Worm (Caenorhabditis elegans) whole organism, L2 larva: ENCODE data around the gene C01G10.14.
A peak's percentile ranks its signal among the peaks of the same experiment; 100 is the strongest.

Source experiments
- C34F6.9 ChIP-seq: fragments of 150-350 bp; optimal IDR thresholded peaks from 2 replicates; lab custom pipeline; 2014; ENCODE audit warnings: missing biosample characterization, missing genetic modification characterization
- F13H6.1 ChIP-seq: sonication (generic microtip); optimal IDR thresholded peaks from 2 replicates; lab custom pipeline; 2016; ENCODE audit warnings: missing genetic modification characterization, missing compliant biosample characterization
- R02D3.7 ChIP-seq: fragments of 150-350 bp; optimal IDR thresholded peaks from 2 replicates; lab custom pipeline; 2014; ENCODE audit warnings: missing biosample characterization, missing genetic modification characterization
- Y55F3AM.14 ChIP-seq: fragments of 200-800 bp; sonication (Bioruptor generic); optimal IDR thresholded peaks from 2 replicates; lab custom pipeline; 2018; ENCODE audit warnings: mild to moderate bottlenecking, missing genetic modification characterization, missing compliant biosample characterization
- ZK546.5 ChIP-seq: sonication (generic microtip); optimal IDR thresholded peaks from 2 replicates; lab custom pipeline; 2017; ENCODE audit warnings: missing biosample characterization, missing genetic modification characterization
- alr-1 ChIP-seq: fragments of 150-350 bp; optimal IDR thresholded peaks from 2 replicates; lab custom pipeline; 2014; ENCODE audit warnings: missing biosample characterization, missing genetic modification characterization
- aly-2 ChIP-seq: fragments of 150-350 bp; optimal IDR thresholded peaks from 2 replicates; lab custom pipeline; 2014; ENCODE audit warnings: missing biosample characterization, missing genetic modification characterization
- ama-1 ChIP-seq: fragments of 150-350 bp; optimal IDR thresholded peaks from 2 replicates; lab custom pipeline; 2018; ENCODE audit warnings: inconsistent platforms
- blmp-1 ChIP-seq: sonication (generic microtip); optimal IDR thresholded peaks from 2 replicates; lab custom pipeline; 2017; ENCODE audit warnings: missing genetic modification characterization, mild to moderate bottlenecking, missing compliant biosample characterization, antibody characterized with exemption, moderate library complexity; ENCODE audit not compliant: insufficient read depth
- ceh-16 ChIP-seq: fragments of 150-350 bp; optimal IDR thresholded peaks from 2 replicates; lab custom pipeline; 2014; ENCODE audit warnings: missing biosample characterization, missing genetic modification characterization
- ceh-82 ChIP-seq: fragments of 150-350 bp; optimal IDR thresholded peaks from 2 replicates; lab custom pipeline; 2014; ENCODE audit warnings: missing biosample characterization, missing genetic modification characterization
- crh-2 ChIP-seq: sonication (generic microtip); optimal IDR thresholded peaks from 2 replicates; lab custom pipeline; 2017; ENCODE audit warnings: missing biosample characterization, missing genetic modification characterization
- dmd-4 ChIP-seq: sonication (generic microtip); optimal IDR thresholded peaks from 2 replicates; lab custom pipeline; 2017; ENCODE audit warnings: missing biosample characterization, missing genetic modification characterization
- egl-27 ChIP-seq: sonication (generic microtip); optimal IDR thresholded peaks from 3 replicates; lab custom pipeline; 2017; ENCODE audit warnings: missing biosample characterization, missing genetic modification reagents, missing genetic modification characterization
- elt-1 ChIP-seq: fragments of 150-350 bp; optimal IDR thresholded peaks from 2 replicates; lab custom pipeline; 2014; ENCODE audit warnings: missing biosample characterization, missing genetic modification characterization
- elt-3 ChIP-seq: sonication (generic microtip); optimal IDR thresholded peaks from 2 replicates; lab custom pipeline; 2017; ENCODE audit warnings: missing biosample characterization, missing genetic modification characterization
- fos-1 ChIP-seq: fragments of 150-350 bp; optimal IDR thresholded peaks from 2 replicates; lab custom pipeline; 2014; ENCODE audit warnings: missing biosample characterization, missing genetic modification characterization
- gmeb-1 ChIP-seq: fragments of 150-350 bp; optimal IDR thresholded peaks from 2 replicates; lab custom pipeline; 2014; ENCODE audit warnings: missing biosample characterization, missing genetic modification characterization
- lin-11 ChIP-seq: fragments of 150-350 bp; sonication (generic microtip); optimal IDR thresholded peaks from 2 replicates; lab custom pipeline; 2014; ENCODE audit warnings: missing biosample characterization, missing genetic modification characterization, inconsistent platforms, mixed read lengths
- lin-13 ChIP-seq: fragments of 150-350 bp; optimal IDR thresholded peaks from 2 replicates; lab custom pipeline; 2014; ENCODE audit warnings: missing biosample characterization, missing genetic modification reagents, missing genetic modification characterization
- lin-39 ChIP-seq: fragments of 150-350 bp; optimal IDR thresholded peaks from 2 replicates; lab custom pipeline; 2014; ENCODE audit warnings: missing biosample characterization, missing genetic modification reagents, missing genetic modification characterization
- lsy-2 ChIP-seq, 2 experiments: fragments of 150-350 bp in 1 of 2; sonication (generic microtip) in 1 of 2; optimal IDR thresholded peaks; 2 replicates each; lab custom pipeline; 2014 to 2017; ENCODE audit warnings: missing biosample characterization in 2 of 2, missing genetic modification characterization in 2 of 2
- mab-5 ChIP-seq: fragments of 150-350 bp; optimal IDR thresholded peaks from 2 replicates; lab custom pipeline; 2014; ENCODE audit warnings: missing biosample characterization, missing genetic modification characterization
- mbf-1 ChIP-seq: sonication (generic microtip); optimal IDR thresholded peaks from 2 replicates; lab custom pipeline; 2017; ENCODE audit warnings: missing biosample characterization, missing genetic modification characterization
- mdl-1 ChIP-seq, 2 experiments: fragments of 150-350 bp in 1 of 2; sonication (generic microtip) in 1 of 2; optimal IDR thresholded peaks; 2 replicates each; lab custom pipeline; 2017; ENCODE audit warnings: missing biosample characterization in 2 of 2, missing genetic modification characterization in 2 of 2
- nhr-10 ChIP-seq: sonication (generic microtip); optimal IDR thresholded peaks from 2 replicates; lab custom pipeline; 2017; ENCODE audit warnings: missing biosample characterization, missing genetic modification characterization
- nhr-11 ChIP-seq: fragments of 150-350 bp; optimal IDR thresholded peaks from 2 replicates; lab custom pipeline; 2014; ENCODE audit warnings: missing biosample characterization, missing genetic modification characterization
- nhr-12 ChIP-seq: fragments of 150-350 bp; optimal IDR thresholded peaks from 2 replicates; lab custom pipeline; 2014; ENCODE audit warnings: missing biosample characterization, missing genetic modification characterization
- nhr-129 ChIP-seq: fragments of 150-350 bp; optimal IDR thresholded peaks from 2 replicates; lab custom pipeline; 2014; ENCODE audit warnings: missing biosample characterization, missing genetic modification characterization
- nhr-21 ChIP-seq: fragments of 150-350 bp; optimal IDR thresholded peaks from 2 replicates; lab custom pipeline; 2014; ENCODE audit warnings: missing biosample characterization, missing genetic modification characterization
- nhr-23 ChIP-seq: fragments of 150-350 bp; optimal IDR thresholded peaks from 2 replicates; lab custom pipeline; 2014; ENCODE audit warnings: missing biosample characterization, missing genetic modification reagents, missing genetic modification characterization
- nhr-237 ChIP-seq: fragments of 150-350 bp; optimal IDR thresholded peaks from 2 replicates; lab custom pipeline; 2014; ENCODE audit warnings: missing biosample characterization, missing genetic modification characterization
- nhr-25 ChIP-seq: fragments of 150-350 bp; sonication (generic microtip); optimal IDR thresholded peaks from 3 replicates; lab custom pipeline; 2014; ENCODE audit warnings: missing biosample characterization, missing genetic modification characterization
- nhr-6 ChIP-seq: fragments of 150-350 bp; optimal IDR thresholded peaks from 2 replicates; lab custom pipeline; 2014; ENCODE audit warnings: missing biosample characterization, missing genetic modification characterization
- nhr-77 ChIP-seq: fragments of 150-350 bp; optimal IDR thresholded peaks from 2 replicates; lab custom pipeline; 2014; ENCODE audit warnings: missing biosample characterization, missing genetic modification characterization
- peb-1 ChIP-seq: fragments of 150-350 bp; optimal IDR thresholded peaks from 2 replicates; lab custom pipeline; 2014; ENCODE audit warnings: missing biosample characterization, missing genetic modification characterization
- sem-4 ChIP-seq: fragments of 150-350 bp; optimal IDR thresholded peaks from 2 replicates; lab custom pipeline; 2014; ENCODE audit warnings: missing biosample characterization, missing genetic modification reagents, missing genetic modification characterization
- skn-1 ChIP-seq: sonication (generic microtip); optimal IDR thresholded peaks from 2 replicates; lab custom pipeline; 2017; ENCODE audit warnings: missing biosample characterization, missing genetic modification characterization
- sma-3 ChIP-seq: sonication (generic microtip); optimal IDR thresholded peaks from 2 replicates; lab custom pipeline; 2016; ENCODE audit warnings: missing genetic modification reagents, missing genetic modification characterization, missing compliant biosample characterization
- sma-9 ChIP-seq, 2 experiments: fragments of 150-350 bp in 1 of 2; sonication (generic microtip) in 1 of 2; optimal IDR thresholded peaks; 2 replicates each; lab custom pipeline; 2014 to 2016; ENCODE audit warnings: missing genetic modification characterization in 2 of 2, mild to moderate bottlenecking in 1 of 2, missing biosample characterization in 1 of 2, missing compliant biosample characterization in 1 of 2, missing genetic modification reagents in 1 of 2, moderate library complexity in 1 of 2
- snpc-4 ChIP-seq: fragments of 150-350 bp; optimal IDR thresholded peaks from 2 replicates; lab custom pipeline; 2014; ENCODE audit warnings: missing biosample characterization, missing genetic modification characterization
- unc-39 ChIP-seq: fragments of 150-350 bp; optimal IDR thresholded peaks from 2 replicates; lab custom pipeline; 2014; ENCODE audit warnings: missing biosample characterization, missing genetic modification characterization
- unc-55 ChIP-seq: fragments of 150-350 bp; sonication (generic microtip); optimal IDR thresholded peaks from 3 replicates; lab custom pipeline; 2014; ENCODE audit warnings: missing biosample characterization, missing genetic modification reagents, missing genetic modification characterization
- unc-62 ChIP-seq: fragments of 150-350 bp; optimal IDR thresholded peaks from 2 replicates; lab custom pipeline; 2014; ENCODE audit warnings: missing biosample characterization, missing genetic modification reagents, missing genetic modification characterization
- zag-1 ChIP-seq: fragments of 150-350 bp; optimal IDR thresholded peaks from 2 replicates; lab custom pipeline; 2014; ENCODE audit warnings: missing biosample characterization, missing genetic modification characterization
- ztf-1 ChIP-seq: fragments of 200-800 bp; sonication (Bioruptor generic); conservative IDR thresholded peaks from 2 replicates; pipeline ENCODE4 v1.3.6; 2022; ENCODE audit warnings: missing genetic modification characterization, missing compliant biosample characterization
- ztf-11 ChIP-seq: sonication (generic microtip); optimal IDR thresholded peaks from 2 replicates; lab custom pipeline; 2017; ENCODE audit warnings: missing biosample characterization, missing genetic modification characterization
- ztf-4 ChIP-seq: fragments of 150-350 bp; optimal IDR thresholded peaks from 2 replicates; lab custom pipeline; 2014; ENCODE audit warnings: missing biosample characterization, missing genetic modification characterization

The C01G10.14 gene

ce11 chrV:15087207-15087706 is 18.5 kb downstream of the C01G10.14 start, which contains the start of the genes C01G10.15 and C01G10.6:
Gene C01G10.15 (minus strand): TSS chrV:15087307.
Gene C01G10.6 (plus strand): TSS chrV:15087656.
- TF ChIP-seq lin-11 (tag; lab: Kevin White, UChicago) (no peak), sma-9 (GFP tag; optimal IDR thresholded peaks at IDR 0.05; lab: Kevin White, UChicago) (peak; percentile 0), sma-9 (tag; optimal IDR thresholded peaks at IDR 0.05; lab: Kevin White, UChicago) (no peak)

- TF ChIP-seq sem-4, result peak; percentile 76
- no peak for TF ChIP-seq nhr-23 (tag; lab: Kevin White, UChicago)
- TF ChIP-seq C34F6.9 (tag; lab: Kevin White, UChicago), result peak; percentile 98
- no peak for TF ChIP-seq ztf-1 (GFP tag; lab: Robert Waterston, UW)
- peak; percentile 36 for TF ChIP-seq ceh-16 (tag; lab: Kevin White, UChicago)
- no peak for TF ChIP-seq Y55F3AM.14
- no peak for TF ChIP-seq nhr-11 (tag; lab: Kevin White, UChicago)
- TF ChIP-seq unc-55 (GFP tag; lab: Kevin White, UChicago), result peak; percentile 98
- peak; percentile 78 for TF ChIP-seq nhr-129
- TF ChIP-seq lin-11 (tag; lab: Kevin White, UChicago), result peak; percentile 47
- TF ChIP-seq ztf-11 (tag; lab: Kevin White, UChicago), result no peak
- peak; percentile 56 for TF ChIP-seq skn-1 (tag; lab: Kevin White, UChicago)
- no peak for TF ChIP-seq nhr-10
- peak; percentile 88 for TF ChIP-seq R02D3.7 (tag; lab: Kevin White, UChicago)
- no peak for TF ChIP-seq aly-2
- TF ChIP-seq nhr-77 (tag; lab: Kevin White, UChicago), result peak; percentile 78
- no peak for TF ChIP-seq mbf-1 (tag; lab: Kevin White, UChicago)
- no peak for TF ChIP-seq dmd-4 (tag; lab: Kevin White, UChicago)
- peak; percentile 76 to 93 for TF ChIP-seq lsy-2 (tag; optimal IDR thresholded peaks at IDR 0.05; lab: Kevin White, UChicago)
- TF ChIP-seq mab-5 (tag; lab: Kevin White, UChicago), result peak; percentile 80
- TF ChIP-seq nhr-237 (tag; lab: Kevin White, UChicago), result peak; percentile 23
- peak; percentile 94 for TF ChIP-seq crh-2
- peak in 1 of 2 experiments; percentile 6 for TF ChIP-seq mdl-1 (tag; optimal IDR thresholded peaks at IDR 0.05; lab: Kevin White, UChicago)
- TF ChIP-seq unc-62 (GFP tag; lab: Kevin White, UChicago), result no peak
- no peak for TF ChIP-seq ama-1 (lab: Kevin White, UChicago)
- no peak for TF ChIP-seq nhr-21 (tag; lab: Kevin White, UChicago)
- peak; percentile 81 for TF ChIP-seq gmeb-1 (tag; lab: Kevin White, UChicago)
- no peak for TF ChIP-seq nhr-12 (tag; lab: Kevin White, UChicago)
- no peak for TF ChIP-seq elt-3 (tag; lab: Kevin White, UChicago)
- peak; percentile 64 for TF ChIP-seq blmp-1
- TF ChIP-seq lin-13 (GFP tag; lab: Kevin White, UChicago), result peak; percentile 86
- TF ChIP-seq elt-1 (tag; lab: Kevin White, UChicago), result no peak
- TF ChIP-seq alr-1 (tag; lab: Kevin White, UChicago), result no peak
- peak; percentile 81 for TF ChIP-seq snpc-4 (tag; lab: Kevin White, UChicago)
- TF ChIP-seq ZK546.5 (tag; lab: Kevin White, UChicago), result peak; percentile 42
- peak; percentile 86 for TF ChIP-seq F13H6.1 (tag; lab: Kevin White, UChicago)
- TF ChIP-seq nhr-25 (tag; lab: Kevin White, UChicago), result no peak
- peak; percentile 79 for TF ChIP-seq ztf-4
- TF ChIP-seq sma-9 (GFP tag; optimal IDR thresholded peaks at IDR 0.05; lab: Kevin White, UChicago), result peak; percentile 88
- no peak for TF ChIP-seq sma-9 (tag; optimal IDR thresholded peaks at IDR 0.05; lab: Kevin White, UChicago)
- TF ChIP-seq fos-1, result peak; percentile 80
- peak; percentile 15 for TF ChIP-seq ceh-82 (tag; lab: Kevin White, UChicago)
- peak; percentile 52 for TF ChIP-seq egl-27
- TF ChIP-seq unc-39, result no peak
- TF ChIP-seq nhr-6 (tag; lab: Kevin White, UChicago), result no peak
- peak; percentile 95 for TF ChIP-seq sma-3
- no peak for TF ChIP-seq lin-39 (tag; lab: Kevin White, UChicago)
- TF ChIP-seq zag-1, result peak; percentile 30
- no peak for TF ChIP-seq peb-1 (tag; lab: Kevin White, UChicago)
Measured at ce11 chrV:15085335-15085800, 20.4 kb downstream of the C01G10.14 start, which contains the start of the genes ahsa-1 and C01G10.7. Gene ahsa-1 (minus strand): TSS chrV:15085385. Gene C01G10.7 (plus strand): TSS chrV:15085747.
